Fruit fly (Drosophila melanogaster): ENCODE measurements around the gene CG17991.

Gene CG17991

dm6 chr3R:27263434-27264215 lies 22.6 kb downstream of the CG17991 start, which contains the start of gene woc (continued):
- TF ChIP-seq E2f2 (GFP tag; IDR thresholded peaks at IDR 0.05): peak; percentile 83
- no peak for TF ChIP-seq CG10543 (GFP tag; optimal IDR thresholded peaks at IDR 0.05)
- peak; percentile 54 for TF ChIP-seq bcd (GFP tag; optimal IDR thresholded peaks at IDR 0.05)
- no peak for TF ChIP-seq B-H2 (GFP tag; optimal IDR thresholded peaks at IDR 0.05)
- TF ChIP-seq CG8359 (GFP tag; optimal IDR thresholded peaks at IDR 0.05; ENCODE audit: borderline replicate concordance): no peak
- no peak for TF ChIP-seq luna (GFP tag; optimal IDR thresholded peaks at IDR 0.05)
- TF ChIP-seq CG11085 (GFP tag; IDR thresholded peaks at IDR 0.05): no peak
- TF ChIP-seq CG1602 (GFP tag; optimal IDR thresholded peaks at IDR 0.05): peak; percentile 45
- TF ChIP-seq CG14710 (tag; optimal IDR thresholded peaks at IDR 0.05): peak; percentile 75
- no peak for TF ChIP-seq fd96Cb (tag; optimal IDR thresholded peaks at IDR 0.05)
- peak; percentile 20; the same call in 1 of the 2 replicates for TF ChIP-seq CG10366 (GFP tag; IDR thresholded peaks at IDR 0.05)
- no peak for TF ChIP-seq CG31388 (GFP tag; optimal IDR thresholded peaks at IDR 0.05)
- peak; percentile 78 for TF ChIP-seq CG2120 (GFP tag; optimal IDR thresholded peaks at IDR 0.05)
- TF ChIP-seq lmd (GFP tag; IDR thresholded peaks at IDR 0.05): peak; percentile 44; the same call in 1 of the 2 replicates
- peak; percentile 78 for TF ChIP-seq HLH54F (GFP tag; optimal IDR thresholded peaks at IDR 0.05)
- TF ChIP-seq bbx (GFP tag; IDR thresholded peaks at IDR 0.05; ENCODE audit: partially characterized antibody): peak; percentile 89
- TF ChIP-seq nau (GFP tag; optimal IDR thresholded peaks at IDR 0.05): no peak
- no peak for TF ChIP-seq CG11504 (tag; optimal IDR thresholded peaks at IDR 0.05)
- TF ChIP-seq BEAF-32 (GFP tag; optimal IDR thresholded peaks at IDR 0.05): peak; percentile 77
- peak; percentile 43 for TF ChIP-seq CG9215 (GFP tag; IDR thresholded peaks at IDR 0.05)
- no peak for TF ChIP-seq grn (GFP tag; optimal IDR thresholded peaks at IDR 0.05)
- peak; percentile 63 for TF ChIP-seq Rfx (GFP tag; IDR thresholded peaks at IDR 0.05)
- peak; percentile 78 for TF ChIP-seq Dll (GFP tag; IDR thresholded peaks at IDR 0.05; ENCODE audit: partially characterized antibody)
- TF ChIP-seq CG7556 (GFP tag; optimal IDR thresholded peaks at IDR 0.05): peak; percentile 66
- TF ChIP-seq tna (GFP tag; IDR thresholded peaks at IDR 0.05; ENCODE audit: partially characterized antibody): peak; percentile 88
- no peak for TF ChIP-seq CG12219 (GFP tag; optimal IDR thresholded peaks at IDR 0.05)
- no peak for TF ChIP-seq CG43689 (GFP tag; IDR thresholded peaks at IDR 0.05)
- no peak for TF ChIP-seq Lim3 (GFP tag; IDR thresholded peaks at IDR 0.05)
- no peak for TF ChIP-seq Hr78 (GFP tag; optimal IDR thresholded peaks at IDR 0.05)
- TF ChIP-seq CG14965 (GFP tag; optimal IDR thresholded peaks at IDR 0.05; ENCODE audit: borderline replicate concordance): no peak
- TF ChIP-seq Max (GFP tag; optimal IDR thresholded peaks at IDR 0.05): peak; percentile 48
- no peak for TF ChIP-seq gcm (GFP tag; optimal IDR thresholded peaks at IDR 0.05)
- no peak for TF ChIP-seq ash1 (GFP tag; optimal IDR thresholded peaks at IDR 0.05)
- no peak for TF ChIP-seq CG13296 (GFP tag; optimal IDR thresholded peaks at IDR 0.05)
- TF ChIP-seq cas (GFP tag; IDR thresholded peaks at IDR 0.05): 0 out of 2 replicates have a peak, but pooled peaks have one; percentile 14
- no peak for TF ChIP-seq sens-2 (GFP tag; IDR thresholded peaks at IDR 0.05)
- peak; percentile 25 for TF ChIP-seq crc (GFP tag; optimal IDR thresholded peaks at IDR 0.05)
- no peak; the same call in 1 of the 3 replicates for TF ChIP-seq CG17361 (GFP tag; IDR thresholded peaks at IDR 0.05)
- no peak for TF ChIP-seq Eip74EF (GFP tag; optimal IDR thresholded peaks at IDR 0.05)
- no peak for TF ChIP-seq Oaz (GFP tag; IDR thresholded peaks at IDR 0.05)
- peak; percentile 9 for TF ChIP-seq org-1 (GFP tag; optimal IDR thresholded peaks at IDR 0.05)
- no peak for TF ChIP-seq CG33557 (GFP tag; optimal IDR thresholded peaks at IDR 0.05)
- TF ChIP-seq CG42726 (GFP tag; IDR thresholded peaks at IDR 0.05; ENCODE audit: partially characterized antibody): peak; percentile 74; the same call in 1 of the 2 replicates
- peak; percentile 69 for TF ChIP-seq CG9932 (GFP tag; IDR thresholded peaks at IDR 0.05)
- peak; percentile 43 for TF ChIP-seq Hmr (GFP tag; optimal IDR thresholded peaks at IDR 0.05)
- TF ChIP-seq mld (GFP tag; IDR thresholded peaks at IDR 0.05; ENCODE audit: partially characterized antibody): peak; percentile 77
- TF ChIP-seq Adf1 (GFP tag; IDR thresholded peaks at IDR 0.05): peak; percentile 59
- no peak for TF ChIP-seq CG11560 (tag; IDR thresholded peaks at IDR 0.05)
